Worm (Caenorhabditis elegans): ENCODE results near the gene F37A4.3.

- TF ChIP-seq nhr-237 (tag; optimal IDR thresholded peaks at IDR 0.05): no peak
- TF ChIP-seq dpl-1 (GFP tag; optimal IDR thresholded peaks at IDR 0.05): no peak
- TF ChIP-seq nhr-90 (tag; optimal IDR thresholded peaks at IDR 0.05; ENCODE audit: poor library complexity): no peak
- TF ChIP-seq C16A3.4 (tag; optimal IDR thresholded peaks at IDR 0.05): no peak
- TF ChIP-seq fos-1 (tag; optimal IDR thresholded peaks at IDR 0.05): no peak
- no peak for TF ChIP-seq ztf-11 (tag; optimal IDR thresholded peaks at IDR 0.05)
- no peak for TF ChIP-seq nhr-28 (tag; optimal IDR thresholded peaks at IDR 0.05)
- no peak for TF ChIP-seq mab-9 (GFP tag; IDR thresholded peaks at IDR 0.05)
- TF ChIP-seq mef-2 (tag; optimal IDR thresholded peaks at IDR 0.05): no peak
- no peak for TF ChIP-seq nhr-11 (tag; optimal IDR thresholded peaks at IDR 0.05)
- TF ChIP-seq unc-98 (GFP tag; IDR thresholded peaks at IDR 0.05): no peak
- TF ChIP-seq nhr-12 (tag; optimal IDR thresholded peaks at IDR 0.05): no peak
Observed at ce11 chrIII:6677304-6677703, 41.1 kb upstream of the F37A4.3 start.

Measured in whole organism, L1 larva.